Worm (Caenorhabditis elegans) whole organism, L3 larva: ENCODE results near the gene F19H6.4.

Experiments used
- R02D3.7 ChIP-seq: fragments of 150-350 bp; optimal IDR thresholded peaks from 2 replicates; lab custom pipeline; 2014; ENCODE audit warnings: missing biosample characterization, missing genetic modification characterization
- ZK546.5 ChIP-seq: sonication (generic microtip); optimal IDR thresholded peaks from 2 replicates; lab custom pipeline; 2017; ENCODE audit warnings: missing biosample characterization, missing genetic modification characterization
- aly-2 ChIP-seq: fragments of 150-350 bp; optimal IDR thresholded peaks from 2 replicates; lab custom pipeline; 2014; ENCODE audit warnings: missing biosample characterization, missing genetic modification characterization
- ama-1 ChIP-seq: fragments of 150-350 bp; optimal IDR thresholded peaks from 2 replicates; lab custom pipeline; 2018
- ceh-16 ChIP-seq: sonication (generic microtip); optimal IDR thresholded peaks from 2 replicates; lab custom pipeline; 2017; ENCODE audit warnings: missing biosample characterization, missing genetic modification characterization
- ceh-28 ChIP-seq: fragments of 150-350 bp; optimal IDR thresholded peaks from 2 replicates; lab custom pipeline; 2014; ENCODE audit warnings: missing biosample characterization, missing genetic modification reagents, missing genetic modification characterization
- ceh-82 ChIP-seq: fragments of 150-350 bp; optimal IDR thresholded peaks from 2 replicates; lab custom pipeline; 2014; ENCODE audit warnings: missing biosample characterization, missing genetic modification characterization
- ceh-9 ChIP-seq: sonication (generic microtip); optimal IDR thresholded peaks from 2 replicates; lab custom pipeline; 2018; ENCODE audit warnings: missing biosample characterization, missing genetic modification characterization
- daf-12 ChIP-seq: fragments of 150-350 bp; optimal IDR thresholded peaks from 2 replicates; lab custom pipeline; 2014; ENCODE audit warnings: missing biosample characterization, missing genetic modification reagents, missing genetic modification characterization
- egl-27 ChIP-seq: sonication (generic microtip); optimal IDR thresholded peaks from 4 replicates; lab custom pipeline; 2017; ENCODE audit warnings: missing biosample characterization, missing genetic modification reagents, missing genetic modification characterization
- egl-5 ChIP-seq: fragments of 150-350 bp; optimal IDR thresholded peaks from 2 replicates; lab custom pipeline; 2017; ENCODE audit warnings: missing biosample characterization, missing genetic modification reagents, missing genetic modification characterization, inconsistent platforms
- elt-1 ChIP-seq: fragments of 150-350 bp; optimal IDR thresholded peaks from 2 replicates; lab custom pipeline; 2014; ENCODE audit warnings: missing biosample characterization, missing genetic modification characterization
- elt-2 ChIP-seq: sonication (generic microtip); optimal IDR thresholded peaks from 2 replicates; lab custom pipeline; 2016; ENCODE audit warnings: missing genetic modification reagents, mild to moderate bottlenecking, missing genetic modification characterization, missing compliant biosample characterization
- elt-3 ChIP-seq, 3 experiments: fragments of 150-350 bp in 1 of 3; sonication (generic microtip) in 2 of 3; optimal IDR thresholded peaks; 2 replicates in 2 of 3; 4 replicates in 1 of 3; lab custom pipeline; 2014 to 2017; ENCODE audit warnings: missing biosample characterization in 3 of 3, missing genetic modification characterization in 3 of 3
- eor-1 ChIP-seq, 2 experiments: fragments of 150-350 bp; optimal IDR thresholded peaks; 2 replicates each; lab custom pipeline; 2014 to 2018; ENCODE audit warnings: missing biosample characterization in 2 of 2, missing genetic modification characterization in 2 of 2
- fkh-10 ChIP-seq: sonication (generic microtip); optimal IDR thresholded peaks from 2 replicates; lab custom pipeline; 2017; ENCODE audit warnings: missing biosample characterization, missing genetic modification reagents, missing genetic modification characterization
- fkh-2 ChIP-seq: fragments of 150-350 bp; optimal IDR thresholded peaks from 2 replicates; lab custom pipeline; 2014; ENCODE audit warnings: missing biosample characterization, missing genetic modification reagents, missing genetic modification characterization
- fos-1 ChIP-seq: fragments of 150-350 bp; optimal IDR thresholded peaks from 2 replicates; lab custom pipeline; 2014; ENCODE audit warnings: missing biosample characterization, missing genetic modification characterization
- hmg-11 ChIP-seq: sonication (generic microtip); optimal IDR thresholded peaks from 2 replicates; lab custom pipeline; 2016; ENCODE audit warnings: missing genetic modification characterization, missing compliant biosample characterization
- jun-1 ChIP-seq: fragments of 150-350 bp; optimal IDR thresholded peaks from 2 replicates; lab custom pipeline; 2014; ENCODE audit warnings: missing biosample characterization, missing genetic modification reagents, missing genetic modification characterization
- lin-15B ChIP-seq: fragments of 150-350 bp; optimal IDR thresholded peaks from 2 replicates; lab custom pipeline; 2014; ENCODE audit warnings: missing biosample characterization, missing genetic modification characterization
- lin-39 ChIP-seq: fragments of 150-350 bp; optimal IDR thresholded peaks from 2 replicates; lab custom pipeline; 2018; ENCODE audit warnings: missing biosample characterization, missing genetic modification reagents, missing genetic modification characterization
- lsy-12 ChIP-seq: sonication (generic microtip); optimal IDR thresholded peaks from 2 replicates; lab custom pipeline; 2016; ENCODE audit warnings: mild to moderate bottlenecking, missing genetic modification characterization, missing compliant biosample characterization
- mdl-1 ChIP-seq: fragments of 150-350 bp; optimal IDR thresholded peaks from 2 replicates; lab custom pipeline; 2014; ENCODE audit warnings: missing biosample characterization, missing genetic modification characterization
- mml-1 ChIP-seq: fragments of 150-350 bp; sonication (generic microtip); optimal IDR thresholded peaks from 3 replicates; lab custom pipeline; 2014; ENCODE audit warnings: missing biosample characterization, missing genetic modification characterization
- nfya-1 ChIP-seq: sonication (generic microtip); optimal IDR thresholded peaks from 2 replicates; lab custom pipeline; 2017; ENCODE audit warnings: missing genetic modification characterization, mild to moderate bottlenecking, missing compliant biosample characterization, antibody characterized with exemption, moderate library complexity; ENCODE audit not compliant: insufficient read depth
- nhr-11 ChIP-seq: fragments of 150-350 bp; optimal IDR thresholded peaks from 2 replicates; lab custom pipeline; 2014; ENCODE audit warnings: missing biosample characterization, missing genetic modification characterization
- nhr-12 ChIP-seq: fragments of 150-350 bp; optimal IDR thresholded peaks from 2 replicates; lab custom pipeline; 2014; ENCODE audit warnings: missing biosample characterization, missing genetic modification characterization
- nhr-23 ChIP-seq: fragments of 150-350 bp; optimal IDR thresholded peaks from 2 replicates; lab custom pipeline; 2014; ENCODE audit warnings: missing biosample characterization, missing genetic modification reagents, missing genetic modification characterization
- nhr-237 ChIP-seq: fragments of 150-350 bp; optimal IDR thresholded peaks from 2 replicates; lab custom pipeline; 2014; ENCODE audit warnings: missing biosample characterization, missing genetic modification characterization
- nhr-25 ChIP-seq: sonication (generic microtip); optimal IDR thresholded peaks from 2 replicates; lab custom pipeline; 2017; ENCODE audit warnings: missing biosample characterization, missing genetic modification characterization
- nhr-28 ChIP-seq: fragments of 150-350 bp; optimal IDR thresholded peaks from 2 replicates; lab custom pipeline; 2014; ENCODE audit warnings: missing biosample characterization, missing genetic modification characterization
- nhr-43 ChIP-seq: sonication (generic microtip); optimal IDR thresholded peaks from 2 replicates; lab custom pipeline; 2016; ENCODE audit warnings: mild to moderate bottlenecking, missing genetic modification characterization, missing compliant biosample characterization; ENCODE audit not compliant: poor library complexity, severe bottlenecking
- nhr-67 ChIP-seq: fragments of 150-350 bp; optimal IDR thresholded peaks from 2 replicates; lab custom pipeline; 2014; ENCODE audit warnings: missing biosample characterization, missing genetic modification characterization
- nhr-76 ChIP-seq: fragments of 150-350 bp; sonication (generic microtip); optimal IDR thresholded peaks from 5 replicates; lab custom pipeline; 2014; ENCODE audit warnings: missing biosample characterization, missing genetic modification characterization
- nhr-77 ChIP-seq: fragments of 150-350 bp; optimal IDR thresholded peaks from 2 replicates; lab custom pipeline; 2014; ENCODE audit warnings: missing biosample characterization, missing genetic modification characterization
- pha-4 ChIP-seq: fragments of 150-350 bp; optimal IDR thresholded peaks from 2 replicates; lab custom pipeline; 2014; ENCODE audit warnings: missing biosample characterization, missing genetic modification reagents, missing genetic modification characterization
- pqm-1 ChIP-seq: fragments of 150-350 bp; optimal IDR thresholded peaks from 2 replicates; lab custom pipeline; 2017; ENCODE audit warnings: missing biosample characterization, missing genetic modification characterization, inconsistent platforms
- sea-2 ChIP-seq: fragments of 150-350 bp; sonication (generic microtip); optimal IDR thresholded peaks from 4 replicates; lab custom pipeline; 2014; ENCODE audit warnings: missing biosample characterization, missing genetic modification reagents, missing genetic modification characterization
- skn-1 ChIP-seq: fragments of 150-350 bp; optimal IDR thresholded peaks from 2 replicates; lab custom pipeline; 2014; ENCODE audit warnings: missing biosample characterization, missing genetic modification characterization
- snpc-4 ChIP-seq: fragments of 150-350 bp; optimal IDR thresholded peaks from 2 replicates; lab custom pipeline; 2014; ENCODE audit warnings: missing biosample characterization, missing genetic modification characterization
- tbx-2 ChIP-seq: sonication (generic microtip); optimal IDR thresholded peaks from 2 replicates; lab custom pipeline; 2016; ENCODE audit warnings: mild to moderate bottlenecking, missing genetic modification characterization, missing compliant biosample characterization
- unc-39 ChIP-seq: sonication (generic microtip); optimal IDR thresholded peaks from 4 replicates; lab custom pipeline; 2017; ENCODE audit warnings: missing biosample characterization, missing genetic modification characterization
- unc-62 ChIP-seq: fragments of 150-350 bp; sonication (generic microtip); optimal IDR thresholded peaks from 4 replicates; lab custom pipeline; 2014; ENCODE audit warnings: missing biosample characterization, missing genetic modification reagents, missing genetic modification characterization
- zag-1 ChIP-seq: fragments of 150-350 bp; optimal IDR thresholded peaks from 2 replicates; lab custom pipeline; 2014; ENCODE audit warnings: missing biosample characterization, missing genetic modification characterization
- ztf-11 ChIP-seq: fragments of 150-350 bp; optimal IDR thresholded peaks from 2 replicates; lab custom pipeline; 2014; ENCODE audit warnings: missing biosample characterization, missing genetic modification characterization
- ztf-4 ChIP-seq: fragments of 150-350 bp; optimal IDR thresholded peaks from 2 replicates; lab custom pipeline; 2014; ENCODE audit warnings: missing biosample characterization, missing genetic modification characterization

The F19H6.4 gene

ce11 chrX:12391380-12391779 lies 25.9 kb downstream of the F19H6.4 start, which contains the start of gene nekl-3:
TSS of gene nekl-3 (minus strand) at chrX:12391480.
- TF ChIP-seq egl-27 (no peak), nhr-28 (no peak), skn-1 (tag; lab: Kevin White, UChicago) (no peak), eor-1 (tag; optimal IDR thresholded peaks at IDR 0.05; lab: Kevin White, UChicago) (no peak), egl-5 (tag; lab: Kevin White, UChicago) (no peak), tbx-2 (tag; lab: Kevin White, UChicago) (no peak), aly-2 (tag; lab: Kevin White, UChicago) (no peak), fkh-2 (tag; lab: Kevin White, UChicago) (no peak)
- TF ChIP-seq, all 47 proteins: peak for 0

- TF ChIP-seq eor-1 (tag; optimal IDR thresholded peaks at IDR 0.05; lab: Kevin White, UChicago) (no peak), unc-39 (no peak), elt-2 (tag; lab: Kevin White, UChicago) (peak; percentile 77), jun-1 (tag; lab: Kevin White, UChicago) (peak; percentile 85), egl-27 (peak; percentile 59), R02D3.7 (peak; percentile 59), ZK546.5 (tag; lab: Kevin White, UChicago) (no peak), nhr-25 (tag; lab: Kevin White, UChicago) (peak; percentile 99), elt-3 (tag; optimal IDR thresholded peaks at IDR 0.05; lab: Kevin White, UChicago) (peak in 2 of 3 experiments; percentile 65 to 76), nhr-76 (tag; lab: Kevin White, UChicago) (peak; percentile 14), nhr-28 (no peak), mml-1 (no peak), ztf-4 (tag; lab: Kevin White, UChicago) (peak; percentile 30), lsy-12 (tag; lab: Kevin White, UChicago) (peak; percentile 86), fkh-2 (tag; lab: Kevin White, UChicago) (no peak), pha-4 (tag; lab: Kevin White, UChicago) (peak; percentile 97), nfya-1 (tag; lab: Kevin White, UChicago) (peak; percentile 92), nhr-77 (tag; lab: Kevin White, UChicago) (peak; percentile 85), skn-1 (tag; lab: Kevin White, UChicago) (peak; percentile 79), mdl-1 (tag; lab: Kevin White, UChicago) (no peak), ceh-28 (tag; lab: Kevin White, UChicago) (peak; percentile 86), nhr-237 (tag; lab: Kevin White, UChicago) (no peak), lin-39 (tag; lab: Kevin White, UChicago) (peak; percentile 97), ztf-11 (no peak), pqm-1 (tag; lab: Kevin White, UChicago) (peak; percentile 65), nhr-11 (tag; lab: Kevin White, UChicago) (peak; percentile 77), fkh-10 (GFP tag; lab: Kevin White, UChicago) (peak; percentile 82), nhr-12 (tag; lab: Kevin White, UChicago) (no peak), daf-12 (tag; lab: Kevin White, UChicago) (no peak), fos-1 (tag; lab: Kevin White, UChicago) (no peak), nhr-23 (tag; lab: Kevin White, UChicago) (peak; percentile 97), ceh-16 (tag; lab: Kevin White, UChicago) (no peak), aly-2 (tag; lab: Kevin White, UChicago) (no peak), snpc-4 (tag; lab: Kevin White, UChicago) (peak; percentile 92), nhr-67 (tag; lab: Kevin White, UChicago) (no peak), unc-62 (peak; percentile 20), lin-15B (peak; percentile 80), egl-5 (tag; lab: Kevin White, UChicago) (peak; percentile 95), ama-1 (lab: Kevin White, UChicago) (peak; percentile 46), nhr-43 (tag; lab: Kevin White, UChicago) (peak; percentile 87), sea-2 (GFP tag; lab: Kevin White, UChicago) (peak; percentile 10), elt-1 (tag; lab: Kevin White, UChicago) (peak; percentile 75), hmg-11 (tag; lab: Kevin White, UChicago) (peak; percentile 96), ceh-82 (tag; lab: Kevin White, UChicago) (peak; percentile 75), zag-1 (tag; lab: Kevin White, UChicago) (no peak), tbx-2 (tag; lab: Kevin White, UChicago) (peak; percentile 91), ceh-9 (tag; lab: Kevin White, UChicago) (no peak)
Observed at ce11 chrX:12393786-12394308, 28.4 kb downstream of the F19H6.4 start, which contains the start of gene F17E5.2. TSS of gene F17E5.2 (plus strand) at chrX:12394258.
